Worm (Caenorhabditis elegans) whole organism, early embryonic: ENCODE results near the gene srh-184.

Source experiments
- F13C5.2 ChIP-seq: sonication (generic microtip); optimal IDR thresholded peaks from 2 replicates; lab custom pipeline; 2017; ENCODE audit warnings: mild to moderate bottlenecking, missing genetic modification characterization, inconsistent platforms, missing compliant biosample characterization
- aly-1 ChIP-seq: sonication (generic microtip); optimal IDR thresholded peaks from 2 replicates; lab custom pipeline; 2016; ENCODE audit warnings: missing genetic modification characterization, missing compliant biosample characterization
- ama-1 ChIP-seq: fragments of 150-350 bp; optimal IDR thresholded peaks from 2 replicates; lab custom pipeline; 2014
- ets-7 ChIP-seq: sonication (generic microtip); optimal IDR thresholded peaks from 2 replicates; lab custom pipeline; 2016; ENCODE audit warnings: missing genotype, missing genetic modification characterization, missing compliant biosample characterization
- flt-1 ChIP-seq: fragments of 200-800 bp; sonication (Bioruptor generic); IDR thresholded peaks from 2 replicates; pipeline ENCODE4 v1.3.6; 2022; ENCODE audit warnings: missing genetic modification characterization, missing compliant biosample characterization
- hmbx-1 ChIP-seq: sonication (generic microtip); optimal IDR thresholded peaks from 2 replicates; lab custom pipeline; 2016; ENCODE audit warnings: mild to moderate bottlenecking, missing genetic modification characterization, missing compliant biosample characterization
- scrt-1 ChIP-seq: fragments of 200-800 bp; sonication (Bioruptor generic); IDR thresholded peaks from 2 replicates; pipeline ENCODE4 v1.3.6; 2022; ENCODE audit warnings: missing genetic modification characterization, missing compliant biosample characterization

- TF ChIP-seq hmbx-1, result no peak
- TF ChIP-seq ama-1 (lab: Kevin White, UChicago), result no peak
- TF ChIP-seq ets-7 (tag; lab: Kevin White, UChicago), result no peak
- TF ChIP-seq flt-1 (GFP tag; lab: Robert Waterston, UW), result no peak
- no peak for TF ChIP-seq aly-1 (tag; lab: Kevin White, UChicago)
- no peak for TF ChIP-seq F13C5.2 (tag; lab: Kevin White, UChicago)
- no peak for TF ChIP-seq scrt-1
Measured at ce11 chrV:10834682-10835219, 36.8 kb upstream of the srh-184 start.
